Worm (Caenorhabditis elegans) whole organism, young adult: ENCODE results near the gene nhr-67.

Experiments
- B0035.1 ChIP-seq: sonication (generic microtip); optimal IDR thresholded peaks from 2 replicates; lab custom pipeline; 2016; ENCODE audit warnings: missing genetic modification characterization, mild to moderate bottlenecking, missing compliant biosample characterization, missing genotype, missing genetic modification reagents
- C17E4.6 ChIP-seq: fragments of 200-800 bp; sonication (Bioruptor generic); IDR thresholded peaks from 2 replicates; pipeline ENCODE4 v1.3.6; 2022; ENCODE audit warnings: missing genetic modification reagents, missing genetic modification characterization, missing compliant biosample characterization
- F23B12.7 ChIP-seq: sonication (generic microtip); optimal IDR thresholded peaks from 2 replicates; lab custom pipeline; 2017; ENCODE audit warnings: missing genetic modification characterization, mild to moderate bottlenecking, missing compliant biosample characterization, antibody characterized with exemption, moderate library complexity; ENCODE audit not compliant: insufficient read depth
- F55B11.4 ChIP-seq: sonication (generic microtip); optimal IDR thresholded peaks from 2 replicates; lab custom pipeline; 2016; ENCODE audit warnings: missing compliant biosample characterization, missing genetic modification characterization, borderline replicate concordance; ENCODE audit not compliant: insufficient read depth
- F57C9.4 ChIP-seq: sonication (generic microtip); optimal IDR thresholded peaks from 2 replicates; lab custom pipeline; 2017; ENCODE audit warnings: mild to moderate bottlenecking, missing genetic modification characterization, missing compliant biosample characterization
- K11D2.4 ChIP-seq: fragments of 200-800 bp; sonication (Bioruptor generic); IDR thresholded peaks from 2 replicates; pipeline ENCODE4 v1.3.6; 2022; ENCODE audit warnings: missing genetic modification reagents, missing genetic modification characterization, missing compliant biosample characterization
- K12H6.12 ChIP-seq: fragments of 200-800 bp; sonication (Bioruptor generic); optimal IDR thresholded peaks from 2 replicates; lab custom pipeline; 2018; ENCODE audit warnings: mild to moderate bottlenecking, missing genetic modification characterization, missing compliant biosample characterization
- Y53F4B.3 ChIP-seq: fragments of 200-800 bp; sonication (Bioruptor generic); IDR thresholded peaks from 2 replicates; pipeline ENCODE4 v1.3.6; 2022; ENCODE audit warnings: missing genetic modification reagents, missing genetic modification characterization, missing compliant biosample characterization
- athp-1 ChIP-seq: sonication (generic microtip); optimal IDR thresholded peaks from 2 replicates; lab custom pipeline; 2017; ENCODE audit warnings: mild to moderate bottlenecking, missing genetic modification characterization, missing compliant biosample characterization
- attf-5 ChIP-seq: fragments of 200-800 bp; sonication (Bioruptor generic); optimal IDR thresholded peaks from 2 replicates; lab custom pipeline; 2018; ENCODE audit warnings: mild to moderate bottlenecking, missing genetic modification characterization, missing compliant biosample characterization
- bed-2 ChIP-seq: fragments of 200-800 bp; sonication (Bioruptor generic); IDR thresholded peaks from 2 replicates; pipeline ENCODE4 v1.3.6; 2022; ENCODE audit warnings: missing genetic modification reagents, missing genetic modification characterization, missing compliant biosample characterization
- ccch-3 ChIP-seq: fragments of 200-800 bp; sonication (Bioruptor generic); optimal IDR thresholded peaks from 2 replicates; lab custom pipeline; 2018; ENCODE audit warnings: mild to moderate bottlenecking, missing genetic modification characterization, missing compliant biosample characterization
- cebp-1 ChIP-seq, 2 experiments: fragments of 200-800 bp in 1 of 2; sonication (Bioruptor generic) in 1 of 2; sonication (generic microtip) in 1 of 2; IDR thresholded peaks in 1 of 2; optimal IDR thresholded peaks in 1 of 2; 2 replicates each; pipeline versions ENCODE4 v1.3.6 to Lab custom; 2017 to 2022; ENCODE audit warnings: missing compliant biosample characterization in 2 of 2, missing genetic modification characterization in 2 of 2, mild to moderate bottlenecking in 1 of 2, missing genetic modification reagents in 1 of 2, moderate library complexity in 1 of 2
- ceh-58 ChIP-seq: fragments of 200-800 bp; sonication (Bioruptor generic); IDR thresholded peaks from 2 replicates; pipeline ENCODE4 v1.3.6; 2022; ENCODE audit warnings: missing genetic modification characterization, missing compliant biosample characterization
- die-1 ChIP-seq: sonication (generic microtip); optimal IDR thresholded peaks from 2 replicates; lab custom pipeline; 2016; ENCODE audit warnings: missing genotype, mild to moderate bottlenecking, missing genetic modification characterization, missing compliant biosample characterization
- egl-44 ChIP-seq: fragments of 200-800 bp; sonication (Bioruptor generic); IDR thresholded peaks from 2 replicates; pipeline ENCODE4 v1.3.6; 2022; ENCODE audit warnings: missing genetic modification reagents, missing genetic modification characterization, missing compliant biosample characterization
- ekl-4 ChIP-seq: fragments of 200-800 bp; sonication (Bioruptor generic); IDR thresholded peaks from 2 replicates; pipeline ENCODE4 v1.3.6; 2022; ENCODE audit warnings: missing genetic modification reagents, missing genetic modification characterization, missing compliant biosample characterization
- him-1 ChIP-seq: sonication (generic microtip); optimal IDR thresholded peaks from 2 replicates; lab custom pipeline; 2016; ENCODE audit warnings: missing genotype, missing genetic modification reagents, missing genetic modification characterization, missing compliant biosample characterization
- hmg-1.2 ChIP-seq: fragments of 200-800 bp; sonication (Bioruptor generic); IDR thresholded peaks from 2 replicates; pipeline ENCODE4 v1.3.6; 2022; ENCODE audit warnings: missing genetic modification reagents, missing genetic modification characterization, missing compliant biosample characterization
- lag-1 ChIP-seq: fragments of 200-800 bp; sonication (Bioruptor generic); IDR thresholded peaks from 2 replicates; pipeline ENCODE4 v1.3.6; 2022; ENCODE audit warnings: missing genetic modification reagents, missing genetic modification characterization, missing compliant biosample characterization
- let-607 ChIP-seq, 2 experiments: fragments of 200-800 bp in 1 of 2; sonication (Bioruptor generic) in 1 of 2; sonication (generic microtip) in 1 of 2; optimal IDR thresholded peaks; 2 replicates each; lab custom pipeline; 2016 to 2018; ENCODE audit warnings: mild to moderate bottlenecking in 2 of 2, missing compliant biosample characterization in 2 of 2, missing genetic modification characterization in 2 of 2, moderate library complexity in 2 of 2, missing genotype in 1 of 2
- lin-54 ChIP-seq: fragments of 200-800 bp; sonication (Bioruptor generic); optimal IDR thresholded peaks from 2 replicates; lab custom pipeline; 2018; ENCODE audit warnings: mild to moderate bottlenecking, missing genetic modification characterization, missing compliant biosample characterization
- madf-6 ChIP-seq: fragments of 200-800 bp; sonication (Bioruptor generic); IDR thresholded peaks from 2 replicates; pipeline ENCODE4 v1.3.6; 2022; ENCODE audit warnings: missing genetic modification reagents, missing genetic modification characterization, missing compliant biosample characterization
- mes-4 ChIP-seq: sonication (generic microtip); optimal IDR thresholded peaks from 2 replicates; lab custom pipeline; 2016; ENCODE audit warnings: missing genotype, missing genetic modification characterization, missing compliant biosample characterization
- sea-2 ChIP-seq: fragments of 200-800 bp; sonication (Bioruptor generic); IDR thresholded peaks from 2 replicates; pipeline ENCODE4 v1.3.6; 2022; ENCODE audit warnings: missing genetic modification characterization, missing compliant biosample characterization
- snpc-1.3 ChIP-seq: sonication (generic microtip); optimal IDR thresholded peaks from 2 replicates; lab custom pipeline; 2017; ENCODE audit warnings: missing genetic modification characterization, mild to moderate bottlenecking, missing compliant biosample characterization, antibody characterized with exemption, moderate library complexity, missing genotype, missing genetic modification reagents; ENCODE audit not compliant: insufficient read depth
- snpc-4 ChIP-seq, 5 experiments: fragments of 150-350 bp in 1 of 5; sonication (generic microtip) in 4 of 5; optimal IDR thresholded peaks; 2 replicates each; lab custom pipeline; 2014 to 2018; ENCODE audit warnings: missing genetic modification characterization in 5 of 5, missing biosample characterization in 3 of 5, antibody characterized with exemption in 2 of 5, mild to moderate bottlenecking in 2 of 5, missing compliant biosample characterization in 2 of 5, missing genotype in 2 of 5, moderate library complexity in 2 of 5, missing genetic modification reagents in 1 of 5
- unc-62 ChIP-seq: fragments of 150-350 bp; optimal IDR thresholded peaks from 2 replicates; lab custom pipeline; 2014; ENCODE audit warnings: missing biosample characterization, missing genetic modification reagents, missing genetic modification characterization

The nhr-67 gene

ce11 chrIV:11162451-11162850 lies 7.1 kb upstream of the nhr-67 start, which contains the start of gene fbxb-9 (continued):
- TF ChIP-seq K12H6.12 (tag; lab: Kevin White, UChicago) (no peak), snpc-1.3 (tag; lab: Kevin White, UChicago) (no peak), F55B11.4 (no peak), mes-4 (tag; lab: Kevin White, UChicago) (no peak)

ce11 chrIV:11164831-11165230 lies 4.7 kb upstream of the nhr-67 start, which contains the start of gene C08F8.6:
C08F8.6 (minus strand) TSS chrIV:11164931.
- TF ChIP-seq snpc-4 (GFP tag; optimal IDR thresholded peaks at IDR 0.05; lab: Kevin White, UChicago) (no peak), snpc-4 (tag; optimal IDR thresholded peaks at IDR 0.05; lab: Kevin White, UChicago) (no peak), unc-62 (no peak), lag-1 (GFP tag; lab: Robert Waterston, UW) (0 out of 2 replicates have a peak, but pooled peaks have one; percentile 44)

ce11 chrIV:11174772-11175171 lies 5.2 kb downstream of the nhr-67 start:
- TF ChIP-seq sea-2 (GFP tag; lab: Robert Waterston, UW) (no peak), die-1 (no peak), cebp-1 (GFP tag; IDR thresholded peaks at IDR 0.05; lab: Robert Waterston, UW) (no peak), cebp-1 (tag; optimal IDR thresholded peaks at IDR 0.05; lab: Kevin White, UChicago) (no peak), B0035.1 (tag; lab: Kevin White, UChicago) (no peak), hmg-1.2 (GFP tag; lab: Robert Waterston, UW) (no peak)

- TF ChIP-seq egl-44 (GFP tag; lab: Robert Waterston, UW) = no peak
- no peak for TF ChIP-seq ccch-3
- TF ChIP-seq K11D2.4 = no peak
- no peak for TF ChIP-seq B0035.1 (tag; lab: Kevin White, UChicago)
- TF ChIP-seq C17E4.6 (GFP tag; lab: Robert Waterston, UW) = no peak
These were observed 7.4 kb downstream of the nhr-67 start, which contains the start of gene rap-3 for ce11 chrIV:11176967-11177366. rap-3 (plus strand) TSS chrIV:11177267.

- TF ChIP-seq attf-5 (GFP tag; lab: Kevin White, UChicago) (no peak), madf-6 (no peak), let-607 (tag; optimal IDR thresholded peaks at IDR 0.05; lab: Kevin White, UChicago) (no peak), him-1 (tag; lab: Kevin White, UChicago) (no peak), snpc-4 (GFP tag; optimal IDR thresholded peaks at IDR 0.05; lab: Kevin White, UChicago) (no peak), snpc-4 (tag; optimal IDR thresholded peaks at IDR 0.05; lab: Kevin White, UChicago) (no peak), F23B12.7 (tag; lab: Kevin White, UChicago) (no peak), athp-1 (tag; lab: Kevin White, UChicago) (no peak), Y53F4B.3 (GFP tag; lab: Robert Waterston, UW) (no peak), ekl-4 (GFP tag; lab: Robert Waterston, UW) (no peak), bed-2 (GFP tag; lab: Robert Waterston, UW) (no peak), F57C9.4 (tag; lab: Kevin White, UChicago) (no peak), ceh-58 (GFP tag; lab: Robert Waterston, UW) (no peak), lin-54 (GFP tag; lab: Kevin White, UChicago) (no peak)
These were observed 8.9 kb downstream of the nhr-67 start, which contains the start of gene C08F8.9 for ce11 chrIV:11178495-11178894. C08F8.9 (minus strand) TSS chrIV:11178595.
